Worm (Caenorhabditis elegans) whole organism, L4 larva: ENCODE measurements around the gene osg-1.

Experiments
- nhr-102 ChIP-seq: sonication (generic microtip); optimal IDR thresholded peaks from 2 replicates; lab custom pipeline; 2016; ENCODE audit warnings: mild to moderate bottlenecking, missing genetic modification characterization, moderate library complexity, missing compliant biosample characterization
- pqm-1 ChIP-seq: sonication (generic microtip); optimal IDR thresholded peaks from 2 replicates; lab custom pipeline; 2017; ENCODE audit warnings: missing biosample characterization, missing genetic modification characterization
- zag-1 ChIP-seq: fragments of 150-350 bp; optimal IDR thresholded peaks from 2 replicates; lab custom pipeline; 2014; ENCODE audit warnings: missing biosample characterization, missing genetic modification characterization
- ztf-11 ChIP-seq: fragments of 150-350 bp; optimal IDR thresholded peaks from 2 replicates; lab custom pipeline; 2014; ENCODE audit warnings: missing biosample characterization, missing genetic modification characterization

DNA sequence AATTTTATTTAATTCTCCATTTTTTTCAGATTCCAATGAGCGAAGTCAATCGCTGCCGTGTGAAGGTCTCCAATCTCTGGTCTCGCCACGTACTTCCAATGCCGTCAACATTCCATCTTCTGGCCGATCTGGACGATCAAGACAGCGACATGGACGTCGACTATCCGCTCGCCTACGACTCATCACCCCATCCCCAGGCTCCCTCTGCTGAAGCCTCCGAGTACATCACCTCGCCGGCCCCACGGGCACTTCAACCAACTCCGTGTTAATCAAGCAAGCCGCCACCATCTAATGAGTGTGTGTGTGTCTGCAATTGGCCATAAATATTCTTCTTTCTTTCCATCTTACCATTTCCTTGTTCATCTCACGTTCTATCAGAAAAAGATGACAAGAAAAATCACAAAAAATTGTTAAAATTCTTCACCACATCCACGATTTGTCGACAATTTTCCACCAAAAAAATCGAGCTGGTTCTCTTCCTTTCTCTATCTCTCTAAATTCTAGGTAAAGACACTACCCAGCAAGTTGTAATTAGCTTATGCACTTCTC, 18.2 kb downstream of the osg-1 start:
- TF ChIP-seq nhr-102 (tag; lab: Kevin White, UChicago) = no peak
- TF ChIP-seq pqm-1 (tag; lab: Kevin White, UChicago) = no peak
- no peak for TF ChIP-seq zag-1 (tag; lab: Kevin White, UChicago)
- no peak for TF ChIP-seq ztf-11 (tag; lab: Kevin White, UChicago)
